Worm (Caenorhabditis elegans): Measurements from ENCODE around the gene clc-18.

DNA sequence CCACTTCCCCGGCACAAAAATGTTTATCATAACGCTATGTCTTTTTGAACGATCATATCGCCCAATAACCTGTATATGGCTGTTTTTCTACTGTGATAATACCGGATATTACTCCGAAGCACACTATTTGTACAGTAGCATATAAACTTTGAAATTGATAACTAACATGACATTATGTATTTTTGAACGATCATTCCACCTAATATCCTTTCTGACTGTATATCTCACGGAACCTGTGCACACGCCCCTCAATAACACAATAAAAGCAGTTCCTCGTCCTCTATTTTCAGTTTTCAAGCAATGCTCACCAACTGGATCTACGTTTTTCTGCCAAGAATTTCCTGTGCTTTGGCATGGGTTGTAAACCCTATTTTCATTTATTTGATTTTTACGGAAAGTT lies 8.2 kb downstream of the clc-18 start, which contains the start of gene srj-40:
- TF ChIP-seq sea-1 (GFP tag; conservative IDR thresholded peaks at IDR 0.05), result no peak
- TF ChIP-seq F13C5.2 (tag; optimal IDR thresholded peaks at IDR 0.05), result no peak
- no peak for TF ChIP-seq ama-1 (optimal IDR thresholded peaks at IDR 0.05)
- TF ChIP-seq tra-4 (tag; optimal IDR thresholded peaks at IDR 0.05), result no peak
- TF ChIP-seq pes-1 (GFP tag; IDR thresholded peaks at IDR 0.05), result no peak
- TF ChIP-seq ets-7 (tag; optimal IDR thresholded peaks at IDR 0.05), result no peak

Data from whole organism, early embryonic.